Fruit fly (Drosophila melanogaster) whole organism, embryonic: ENCODE data around the gene CG5255.

Experiments
- Abd-B ChIP-seq: fragments of 200-800 bp; sonication (Bioruptor generic); optimal IDR thresholded peaks from 2 replicates; lab custom pipeline; 2018; ENCODE audit warnings: missing biosample characterization, mild to moderate bottlenecking, missing genetic modification characterization, moderate library complexity
- Aef1 ChIP-seq: fragments of 200-800 bp; sonication (Bioruptor generic); IDR thresholded peaks from 3 replicates; pipeline ENCODE4 v1.3.6; 2022; ENCODE audit warnings: missing biosample characterization, missing genetic modification characterization
- Antp ChIP-seq: fragments of 200-800 bp; sonication (Bioruptor generic); optimal IDR thresholded peaks from 3 replicates; lab custom pipeline; 2016; ENCODE audit warnings: missing biosample characterization, missing genetic modification characterization
- Atf3 ChIP-seq: fragments of 200-800 bp; sonication (Bioruptor generic); optimal IDR thresholded peaks from 3 replicates; lab custom pipeline; 2016; ENCODE audit warnings: missing biosample characterization, missing genetic modification characterization
- CG10321 ChIP-seq: fragments of 200-800 bp; sonication (Bioruptor generic); IDR thresholded peaks from 2 replicates; pipeline ENCODE4 v1.3.6; 2022; ENCODE audit warnings: missing biosample characterization, missing genetic modification characterization
- CG10366 ChIP-seq: fragments of 200-800 bp; sonication (Bioruptor generic); IDR thresholded peaks from 2 replicates; pipeline ENCODE4 v1.3.6; 2022; ENCODE audit warnings: missing biosample characterization, missing genetic modification characterization
- CG12155 ChIP-seq: fragments of 200-800 bp; sonication (Bioruptor generic); optimal IDR thresholded peaks from 3 replicates; lab custom pipeline; 2016; ENCODE audit warnings: missing biosample characterization, missing genetic modification characterization
- CG14667 ChIP-seq: fragments of 200-800 bp; sonication (Bioruptor generic); IDR thresholded peaks from 2 replicates; pipeline ENCODE4 v1.3.6; 2022; ENCODE audit warnings: missing biosample characterization, missing genetic modification characterization
- CG15601 ChIP-seq: fragments of 200-800 bp; sonication (Bioruptor generic); optimal IDR thresholded peaks from 3 replicates; lab custom pipeline; 2019; ENCODE audit warnings: missing biosample characterization, mild to moderate bottlenecking, missing genetic modification characterization, moderate library complexity
- CG1647 ChIP-seq: fragments of 200-800 bp; sonication (Bioruptor generic); optimal IDR thresholded peaks from 3 replicates; lab custom pipeline; 2016; ENCODE audit warnings: missing biosample characterization, missing genetic modification characterization
- CG16779 ChIP-seq: fragments of 200-800 bp; sonication (Bioruptor generic); IDR thresholded peaks from 2 replicates; pipeline ENCODE4 v1.3.6; 2022; ENCODE audit warnings: missing biosample characterization, missing genetic modification characterization
- CG17829 ChIP-seq: fragments of 200-800 bp; optimal IDR thresholded peaks from 2 replicates; lab custom pipeline; 2019; ENCODE audit warnings: missing biosample characterization, mild to moderate bottlenecking, missing genetic modification characterization, moderate library complexity
- CG3163 ChIP-seq: fragments of 200-800 bp; sonication (Bioruptor generic); optimal IDR thresholded peaks from 3 replicates; lab custom pipeline; 2016; ENCODE audit warnings: missing biosample characterization, missing genetic modification characterization
- CG7556 ChIP-seq: fragments of 200-800 bp; sonication (Bioruptor generic); optimal IDR thresholded peaks from 2 replicates; lab custom pipeline; 2017; ENCODE audit warnings: missing biosample characterization, mild to moderate bottlenecking, missing genetic modification characterization
- CG7745 ChIP-seq: fragments of 200-800 bp; sonication (Bioruptor generic); optimal IDR thresholded peaks from 2 replicates; lab custom pipeline; 2018; ENCODE audit warnings: missing biosample characterization, mild to moderate bottlenecking, missing genetic modification characterization, moderate library complexity
- CG7839 ChIP-seq: fragments of 200-800 bp; sonication (Bioruptor generic); optimal IDR thresholded peaks from 3 replicates; lab custom pipeline; 2018; ENCODE audit warnings: missing biosample characterization, mild to moderate bottlenecking, missing genetic modification characterization, moderate library complexity
- CG7963 ChIP-seq: fragments of 200-800 bp; sonication (Bioruptor generic); IDR thresholded peaks from 3 replicates; pipeline ENCODE4 v1.3.6; 2022; ENCODE audit warnings: missing biosample characterization, missing genetic modification characterization; ENCODE audit not compliant: partially characterized antibody
- CG8924 ChIP-seq: fragments of 200-800 bp; optimal IDR thresholded peaks from 3 replicates; lab custom pipeline; 2019; ENCODE audit warnings: missing biosample characterization, mild to moderate bottlenecking, missing genetic modification characterization, moderate library complexity
- CG8944 ChIP-seq: fragments of 200-800 bp; sonication (Bioruptor generic); optimal IDR thresholded peaks from 3 replicates; lab custom pipeline; 2016; ENCODE audit warnings: missing biosample characterization, missing genetic modification characterization
- CkIIα-i1 ChIP-seq: fragments of 200-800 bp; sonication (Bioruptor generic); IDR thresholded peaks from 2 replicates; pipeline ENCODE4 v1.3.6; 2022; ENCODE audit warnings: missing biosample characterization, missing genetic modification characterization
- CoRest ChIP-seq: fragments of 200-800 bp; sonication (Bioruptor generic); optimal IDR thresholded peaks from 3 replicates; lab custom pipeline; 2018; ENCODE audit warnings: missing biosample characterization, mild to moderate bottlenecking, missing genetic modification characterization, moderate library complexity
- Drgx ChIP-seq: fragments of 200-800 bp; sonication (Bioruptor generic); IDR thresholded peaks from 2 replicates; pipeline ENCODE4 v1.3.6; 2022; ENCODE audit warnings: missing biosample characterization, missing genetic modification characterization
- Ets97D ChIP-seq: fragments of 200-800 bp; sonication (Bioruptor generic); optimal IDR thresholded peaks from 3 replicates; lab custom pipeline; 2016; ENCODE audit warnings: missing biosample characterization, missing genetic modification characterization
- Gsc ChIP-seq: fragments of 200-800 bp; sonication (Bioruptor generic); IDR thresholded peaks from 2 replicates; pipeline ENCODE4 v1.3.6; 2022; ENCODE audit warnings: missing biosample characterization, missing genetic modification characterization
- Gug ChIP-seq: fragments of 200-800 bp; sonication (Bioruptor generic); IDR thresholded peaks from 4 replicates; pipeline ENCODE4 v1.3.6; 2022; ENCODE audit warnings: missing biosample characterization, missing genetic modification characterization
- Hr78 ChIP-seq, 2 experiments: fragments of 200-800 bp in 1 of 2; fragments of >200 bp in 1 of 2; sonication (Bioruptor generic) in 1 of 2; optimal IDR thresholded peaks; 2 replicates each; lab custom pipeline; 2017 to 2019; ENCODE audit warnings: missing biosample characterization in 2 of 2, missing genetic modification characterization in 2 of 2, mild to moderate bottlenecking in 1 of 2, moderate library complexity in 1 of 2
- MESR4 ChIP-seq: fragments of 200-800 bp; sonication (Bioruptor generic); optimal IDR thresholded peaks from 2 replicates; lab custom pipeline; 2018; ENCODE audit warnings: missing biosample characterization, mild to moderate bottlenecking, missing genetic modification characterization, moderate library complexity
- Nf-YC ChIP-seq: fragments of 200-800 bp; optimal IDR thresholded peaks from 3 replicates; lab custom pipeline; 2019; ENCODE audit warnings: missing biosample characterization, mild to moderate bottlenecking, missing genetic modification characterization, moderate library complexity
- Six4 ChIP-seq: fragments of 200-800 bp; sonication (Bioruptor generic); optimal IDR thresholded peaks from 2 replicates; lab custom pipeline; 2016; ENCODE audit warnings: missing biosample characterization, missing genetic modification characterization
- Sox100B ChIP-seq: fragments of 200-800 bp; sonication (Bioruptor generic); optimal IDR thresholded peaks from 3 replicates; lab custom pipeline; 2018; ENCODE audit warnings: missing biosample characterization, mild to moderate bottlenecking, missing genetic modification characterization
- Vsx1 ChIP-seq: fragments of 200-800 bp; sonication (Bioruptor generic); optimal IDR thresholded peaks from 2 replicates; lab custom pipeline; 2017; ENCODE audit warnings: missing biosample characterization, mild to moderate bottlenecking, missing genetic modification characterization, missing genetic modification reagents
- amos ChIP-seq: fragments of 200-800 bp; sonication (Bioruptor generic); IDR thresholded peaks from 2 replicates; pipeline ENCODE4 v1.3.6; 2022; ENCODE audit warnings: missing biosample characterization, missing genetic modification characterization; ENCODE audit not compliant: partially characterized antibody
- ap ChIP-seq: fragments of 200-800 bp; sonication (Bioruptor generic); IDR thresholded peaks from 2 replicates; pipeline ENCODE4 v1.3.6; 2022; ENCODE audit warnings: missing biosample characterization, missing genetic modification characterization
- az2 ChIP-seq: fragments of 200-800 bp; sonication (Bioruptor generic); optimal IDR thresholded peaks from 3 replicates; lab custom pipeline; 2016; ENCODE audit warnings: missing biosample characterization, missing genetic modification characterization
- crp ChIP-seq, 2 experiments: fragments of 200-800 bp; sonication (Bioruptor generic); optimal IDR thresholded peaks; 2 replicates in 1 of 2; 3 replicates in 1 of 2; lab custom pipeline; 2017; ENCODE audit warnings: missing biosample characterization in 2 of 2, missing genetic modification characterization in 2 of 2, mild to moderate bottlenecking in 1 of 2, moderate library complexity in 1 of 2
- dm ChIP-seq: fragments of 200-800 bp; sonication (Bioruptor generic); optimal IDR thresholded peaks from 3 replicates; lab custom pipeline; 2016; ENCODE audit warnings: missing biosample characterization, missing genetic modification characterization
- en ChIP-seq: fragments of 200-800 bp; sonication (Bioruptor generic); optimal IDR thresholded peaks from 2 replicates; lab custom pipeline; 2016; ENCODE audit warnings: missing biosample characterization, missing genetic modification characterization
- gfzf ChIP-seq: fragments of 200-800 bp; sonication (Bioruptor generic); optimal IDR thresholded peaks from 2 replicates; lab custom pipeline; 2016; ENCODE audit warnings: missing biosample characterization, mild to moderate bottlenecking, missing genetic modification characterization, moderate library complexity
- gt ChIP-seq: fragments of 200-800 bp; sonication (Bioruptor generic); IDR thresholded peaks from 2 replicates; pipeline ENCODE4 v1.3.6; 2022; ENCODE audit warnings: missing biosample characterization, missing genetic modification characterization
- hb ChIP-seq: fragments of 200-800 bp; sonication (Bioruptor generic); IDR thresholded peaks from 3 replicates; pipeline ENCODE4 v1.3.6; 2022; ENCODE audit warnings: missing biosample characterization, missing genetic modification characterization; ENCODE audit not compliant: partially characterized antibody
- knrl ChIP-seq: fragments of 200-800 bp; sonication (Bioruptor generic); IDR thresholded peaks from 3 replicates; pipeline ENCODE4 v1.3.6; 2022; ENCODE audit warnings: missing biosample characterization, missing genetic modification characterization; ENCODE audit not compliant: partially characterized antibody
- luna ChIP-seq: fragments of 200-800 bp; sonication (Bioruptor generic); optimal IDR thresholded peaks from 2 replicates; lab custom pipeline; 2016; ENCODE audit warnings: missing biosample characterization, missing genetic modification characterization
- nmo ChIP-seq: fragments of 200-800 bp; sonication (Bioruptor generic); optimal IDR thresholded peaks from 2 replicates; lab custom pipeline; 2018; ENCODE audit warnings: missing biosample characterization, mild to moderate bottlenecking, missing genetic modification characterization, moderate library complexity
- odd ChIP-seq: fragments of 200-800 bp; sonication (Bioruptor generic); optimal IDR thresholded peaks from 2 replicates; lab custom pipeline; 2017; ENCODE audit warnings: missing biosample characterization, mild to moderate bottlenecking, missing genetic modification characterization
- pb ChIP-seq: fragments of 200-800 bp; sonication (Bioruptor generic); optimal IDR thresholded peaks from 3 replicates; lab custom pipeline; 2016; ENCODE audit warnings: missing biosample characterization, missing genetic modification characterization
- pho ChIP-seq: fragments of 200-800 bp; sonication (Bioruptor generic); optimal IDR thresholded peaks from 2 replicates; lab custom pipeline; 2016; ENCODE audit warnings: missing biosample characterization, missing genetic modification characterization
- salm ChIP-seq: fragments of 200-800 bp; sonication (Bioruptor generic); optimal IDR thresholded peaks from 2 replicates; lab custom pipeline; 2018; ENCODE audit warnings: missing biosample characterization, mild to moderate bottlenecking, missing genetic modification characterization
- sens-2 ChIP-seq: fragments of 200-800 bp; sonication (Bioruptor generic); IDR thresholded peaks from 2 replicates; pipeline ENCODE4 v1.3.6; 2022; ENCODE audit warnings: missing biosample characterization, missing genetic modification characterization
- sr ChIP-seq: fragments of 200-800 bp; sonication (Bioruptor generic); IDR thresholded peaks from 3 replicates; pipeline ENCODE4 v1.3.6; 2022; ENCODE audit warnings: missing biosample characterization, missing genetic modification characterization
- zen ChIP-seq: fragments of 200-800 bp; sonication (Bioruptor generic); optimal IDR thresholded peaks from 3 replicates; lab custom pipeline; 2018; ENCODE audit warnings: missing biosample characterization, mild to moderate bottlenecking, missing genetic modification characterization, moderate library complexity

The CG5255 gene

dm6 chr3R:17087977-17088618 is 49.6 kb upstream of the CG5255 start, which contains the start of gene cal1 (continued):
- TF ChIP-seq zen = no peak
- no peak for TF ChIP-seq Six4 (GFP tag; lab: Kevin White, UChicago)
- TF ChIP-seq Gsc (GFP tag; lab: Robert Waterston, UW) = no peak
- TF ChIP-seq luna (GFP tag; lab: Kevin White, UChicago) = no peak
- TF ChIP-seq nmo (GFP tag; lab: Kevin White, UChicago) = peak; percentile 49
- TF ChIP-seq CG8924 (tag; lab: Kevin White, UChicago) = peak; percentile 19
- TF ChIP-seq Drgx = no peak
- no peak for TF ChIP-seq sens-2
- TF ChIP-seq CG10321 (GFP tag; lab: Robert Waterston, UW) = no peak
- TF ChIP-seq dm (GFP tag; lab: Kevin White, UChicago) = no peak
- no peak for TF ChIP-seq CG10366 (GFP tag; lab: Robert Waterston, UW)
- no peak for TF ChIP-seq Nf-YC
- TF ChIP-seq Vsx1 (GFP tag; lab: Kevin White, UChicago) = no peak
- no peak for TF ChIP-seq Sox100B
- TF ChIP-seq CG14667 (GFP tag; lab: Robert Waterston, UW) = no peak
- TF ChIP-seq CG17829 (tag; lab: Kevin White, UChicago) = peak; percentile 48
- TF ChIP-seq CG7839 (tag; lab: Kevin White, UChicago) = no peak
- peak; percentile 52; the same call in 2 of the 3 replicates for TF ChIP-seq knrl (GFP tag; lab: Robert Waterston, UW)
- no peak for TF ChIP-seq salm (tag; lab: Kevin White, UChicago)
- TF ChIP-seq CG3163 (GFP tag; lab: Kevin White, UChicago) = no peak
- no peak for TF ChIP-seq Aef1 (GFP tag; lab: Robert Waterston, UW)
- TF ChIP-seq CG7745 (tag; lab: Kevin White, UChicago) = no peak
- no peak for TF ChIP-seq az2 (GFP tag; lab: Kevin White, UChicago)
- 0 out of 2 replicates have a peak, but pooled peaks have one; percentile 26 for TF ChIP-seq amos (GFP tag; lab: Robert Waterston, UW)
- TF ChIP-seq CkIIα-i1 (GFP tag; lab: Robert Waterston, UW) = no peak
- TF ChIP-seq hb = no peak
- no peak for TF ChIP-seq CG16779 (GFP tag; lab: Robert Waterston, UW)
- peak in 1 of 2 experiments; percentile 11 for TF ChIP-seq crp (GFP tag; optimal IDR thresholded peaks at IDR 0.05; lab: Kevin White, UChicago)
- TF ChIP-seq pho (GFP tag; lab: Kevin White, UChicago) = no peak
- TF ChIP-seq odd = no peak
- peak; percentile 15 for TF ChIP-seq Ets97D
- TF ChIP-seq en (GFP tag; lab: Kevin White, UChicago) = no peak
- TF ChIP-seq Hr78 (GFP tag; optimal IDR thresholded peaks at IDR 0.05; lab: Kevin White, UChicago) = no peak
- no peak for TF ChIP-seq CG1647 (GFP tag; lab: Kevin White, UChicago)
- TF ChIP-seq CG7556 (GFP tag; lab: Kevin White, UChicago) = no peak
- TF ChIP-seq Atf3 = no peak
- no peak for TF ChIP-seq Antp
- peak; percentile 33 for TF ChIP-seq Abd-B (GFP tag; lab: Kevin White, UChicago)
- no peak for TF ChIP-seq pb
- no peak for TF ChIP-seq CG15601
- peak; percentile 38 for TF ChIP-seq CoRest
- no peak for TF ChIP-seq sr (GFP tag; lab: Robert Waterston, UW)
- TF ChIP-seq Gug (GFP tag; lab: Robert Waterston, UW) = no peak
- no peak for TF ChIP-seq ap (GFP tag; lab: Robert Waterston, UW)
- peak; percentile 65 for TF ChIP-seq gfzf
- no peak for TF ChIP-seq CG7963 (GFP tag; lab: Robert Waterston, UW)
- TF ChIP-seq CG8944 (GFP tag; lab: Kevin White, UChicago) = no peak
- no peak for TF ChIP-seq gt
- TF ChIP-seq CG12155 (GFP tag; lab: Kevin White, UChicago) = no peak
- TF ChIP-seq MESR4 (GFP tag; lab: Kevin White, UChicago) = peak; percentile 75
